Worm (Caenorhabditis elegans) whole organism, late embryonic: ENCODE results near the gene C17H11.6.

Experiments used
- C08G9.2 ChIP-seq: sonication (generic microtip); optimal IDR thresholded peaks from 2 replicates; lab custom pipeline; 2016; ENCODE audit warnings: mild to moderate bottlenecking, missing genetic modification characterization, moderate library complexity, missing compliant biosample characterization
- C38D4.7 ChIP-seq: fragments of 200-800 bp; sonication (Bioruptor generic); optimal IDR thresholded peaks from 2 replicates; lab custom pipeline; 2018; ENCODE audit warnings: mild to moderate bottlenecking, missing genetic modification characterization, moderate library complexity, missing compliant biosample characterization
- K02D7.2 ChIP-seq: sonication (generic microtip); optimal IDR thresholded peaks from 2 replicates; lab custom pipeline; 2017; ENCODE audit warnings: mild to moderate bottlenecking, missing genetic modification characterization, missing compliant biosample characterization
- K09A11.1 ChIP-seq: sonication (generic microtip); optimal IDR thresholded peaks from 2 replicates; lab custom pipeline; 2017; ENCODE audit warnings: antibody characterized with exemption, mild to moderate bottlenecking, missing genetic modification characterization, missing compliant biosample characterization; ENCODE audit not compliant: insufficient read depth
- Y22D7AL.16 ChIP-seq: sonication (generic microtip); optimal IDR thresholded peaks from 2 replicates; lab custom pipeline; 2016; ENCODE audit warnings: missing genetic modification characterization, missing compliant biosample characterization
- ahr-1 ChIP-seq: sonication (generic microtip); optimal IDR thresholded peaks from 2 replicates; lab custom pipeline; 2016; ENCODE audit warnings: missing genetic modification characterization, missing compliant biosample characterization
- ama-1 ChIP-seq: fragments of 150-350 bp; optimal IDR thresholded peaks from 2 replicates; lab custom pipeline; 2014
- ceh-14 ChIP-seq: sonication (generic microtip); optimal IDR thresholded peaks from 2 replicates; lab custom pipeline; 2016; ENCODE audit warnings: missing genotype, missing genetic modification characterization, missing compliant biosample characterization
- ceh-18 ChIP-seq: sonication (generic microtip); optimal IDR thresholded peaks from 2 replicates; lab custom pipeline; 2016; ENCODE audit warnings: missing genetic modification characterization, missing compliant biosample characterization
- ceh-19 ChIP-seq: fragments of 200-800 bp; sonication (Bioruptor generic); optimal IDR thresholded peaks from 2 replicates; lab custom pipeline; 2018; ENCODE audit warnings: mild to moderate bottlenecking, missing genetic modification characterization, missing compliant biosample characterization
- ceh-24 ChIP-seq: sonication (generic microtip); optimal IDR thresholded peaks from 2 replicates; lab custom pipeline; 2016; ENCODE audit warnings: mild to moderate bottlenecking, missing genetic modification characterization, missing compliant biosample characterization
- ceh-30 ChIP-seq: fragments of 150-350 bp; optimal IDR thresholded peaks from 2 replicates; lab custom pipeline; 2014; ENCODE audit warnings: missing biosample characterization, missing genetic modification characterization
- ceh-31 ChIP-seq: sonication (generic microtip); optimal IDR thresholded peaks from 2 replicates; lab custom pipeline; 2016; ENCODE audit warnings: missing genetic modification characterization, missing compliant biosample characterization
- ceh-34 ChIP-seq: sonication (generic microtip); optimal IDR thresholded peaks from 2 replicates; lab custom pipeline; 2016; ENCODE audit warnings: mild to moderate bottlenecking, missing genetic modification characterization, missing compliant biosample characterization
- ceh-48 ChIP-seq: sonication (generic microtip); optimal IDR thresholded peaks from 2 replicates; lab custom pipeline; 2016; ENCODE audit warnings: missing genetic modification characterization, inconsistent platforms, missing compliant biosample characterization
- ceh-6 ChIP-seq: fragments of 200-800 bp; sonication (Bioruptor generic); optimal IDR thresholded peaks from 2 replicates; lab custom pipeline; 2018; ENCODE audit warnings: mild to moderate bottlenecking, missing genetic modification characterization, missing compliant biosample characterization
- ceh-9 ChIP-seq: sonication (generic microtip); optimal IDR thresholded peaks from 2 replicates; lab custom pipeline; 2016; ENCODE audit warnings: mild to moderate bottlenecking, missing genetic modification characterization, inconsistent platforms, missing compliant biosample characterization
- fax-1 ChIP-seq: sonication (generic microtip); optimal IDR thresholded peaks from 2 replicates; lab custom pipeline; 2016; ENCODE audit warnings: missing genotype, missing genetic modification characterization, missing compliant biosample characterization
- fkh-10 ChIP-seq: fragments of 150-350 bp; optimal IDR thresholded peaks from 2 replicates; lab custom pipeline; 2014; ENCODE audit warnings: missing biosample characterization, missing genetic modification reagents, missing genetic modification characterization
- fkh-6 ChIP-seq: sonication (generic microtip); optimal IDR thresholded peaks from 2 replicates; lab custom pipeline; 2016; ENCODE audit warnings: missing genetic modification characterization, missing compliant biosample characterization
- gmeb-2 ChIP-seq: sonication (generic microtip); optimal IDR thresholded peaks from 2 replicates; lab custom pipeline; 2016; ENCODE audit warnings: missing genetic modification characterization, inconsistent platforms, missing compliant biosample characterization
- hlh-13 ChIP-seq: fragments of 200-800 bp; sonication (Bioruptor generic); optimal IDR thresholded peaks from 2 replicates; lab custom pipeline; 2018; ENCODE audit warnings: mild to moderate bottlenecking, missing genetic modification characterization, missing compliant biosample characterization
- hlh-15 ChIP-seq: sonication (generic microtip); optimal IDR thresholded peaks from 2 replicates; lab custom pipeline; 2016; ENCODE audit warnings: missing genetic modification characterization, missing compliant biosample characterization
- hlh-30 ChIP-seq: sonication (generic microtip); optimal IDR thresholded peaks from 2 replicates; lab custom pipeline; 2017; ENCODE audit warnings: antibody characterized with exemption, missing genetic modification characterization, missing compliant biosample characterization; ENCODE audit not compliant: insufficient read depth
- hlh-6 ChIP-seq: sonication (generic microtip); optimal IDR thresholded peaks from 2 replicates; lab custom pipeline; 2016; ENCODE audit warnings: missing genotype, missing genetic modification characterization, missing compliant biosample characterization
- hlh-8 ChIP-seq: sonication (generic microtip); optimal IDR thresholded peaks from 2 replicates; lab custom pipeline; 2016; ENCODE audit warnings: missing genotype, missing genetic modification characterization, missing compliant biosample characterization
- lim-6 ChIP-seq: sonication (generic microtip); optimal IDR thresholded peaks from 2 replicates; lab custom pipeline; 2016; ENCODE audit warnings: missing genetic modification characterization, missing compliant biosample characterization
- lin-11 ChIP-seq: fragments of 200-800 bp; sonication (Bioruptor generic); optimal IDR thresholded peaks from 2 replicates; lab custom pipeline; 2018; ENCODE audit warnings: mild to moderate bottlenecking, missing genetic modification characterization, missing compliant biosample characterization
- madf-2 ChIP-seq: sonication (generic microtip); optimal IDR thresholded peaks from 2 replicates; lab custom pipeline; 2017; ENCODE audit warnings: missing genetic modification characterization, missing compliant biosample characterization
- mec-3 ChIP-seq: sonication (generic microtip); optimal IDR thresholded peaks from 2 replicates; lab custom pipeline; 2016; ENCODE audit warnings: borderline replicate concordance, missing genetic modification characterization, missing compliant biosample characterization
- nhr-11 ChIP-seq: fragments of 150-350 bp; optimal IDR thresholded peaks from 2 replicates; lab custom pipeline; 2014; ENCODE audit warnings: missing biosample characterization, missing genetic modification characterization
- npax-4 ChIP-seq: sonication (generic microtip); optimal IDR thresholded peaks from 2 replicates; lab custom pipeline; 2016; ENCODE audit warnings: missing genetic modification characterization, missing compliant biosample characterization
- odd-2 ChIP-seq: sonication (generic microtip); optimal IDR thresholded peaks from 2 replicates; lab custom pipeline; 2017; ENCODE audit warnings: antibody characterized with exemption, mild to moderate bottlenecking, missing genetic modification characterization, missing compliant biosample characterization
- pat-9 ChIP-seq: fragments of 200-800 bp; sonication (Bioruptor generic); optimal IDR thresholded peaks from 2 replicates; lab custom pipeline; 2018; ENCODE audit warnings: mild to moderate bottlenecking, missing genetic modification characterization, moderate library complexity, missing compliant biosample characterization
- pax-1 ChIP-seq: fragments of 150-350 bp; optimal IDR thresholded peaks from 2 replicates; lab custom pipeline; 2014; ENCODE audit warnings: missing biosample characterization, missing genetic modification characterization
- pha-2 ChIP-seq: sonication (generic microtip); optimal IDR thresholded peaks from 2 replicates; lab custom pipeline; 2017; ENCODE audit warnings: mild to moderate bottlenecking, missing genetic modification characterization, missing compliant biosample characterization
- pha-4 ChIP-seq: fragments of 150-350 bp; optimal IDR thresholded peaks from 2 replicates; lab custom pipeline; 2018; ENCODE audit warnings: missing biosample characterization, missing genetic modification reagents, missing genetic modification characterization
- pros-1 ChIP-seq: fragments of 150-350 bp; optimal IDR thresholded peaks from 2 replicates; lab custom pipeline; 2014; ENCODE audit warnings: missing biosample characterization, missing genetic modification reagents, missing genetic modification characterization
- ref-2 ChIP-seq: sonication (generic microtip); optimal IDR thresholded peaks from 2 replicates; lab custom pipeline; 2016; ENCODE audit warnings: missing genetic modification characterization, missing compliant biosample characterization
- rnt-1 ChIP-seq: sonication (generic microtip); optimal IDR thresholded peaks from 2 replicates; lab custom pipeline; 2016; ENCODE audit warnings: missing genetic modification characterization, missing compliant biosample characterization
- sdc-2 ChIP-seq: sonication (generic microtip); optimal IDR thresholded peaks from 2 replicates; lab custom pipeline; 2016; ENCODE audit warnings: missing genotype, missing genetic modification characterization, missing compliant biosample characterization
- sox-4 ChIP-seq: sonication (generic microtip); optimal IDR thresholded peaks from 2 replicates; lab custom pipeline; 2017; ENCODE audit warnings: mild to moderate bottlenecking, missing genetic modification characterization, inconsistent platforms, missing compliant biosample characterization
- syd-9 ChIP-seq: sonication (generic microtip); optimal IDR thresholded peaks from 2 replicates; lab custom pipeline; 2016; ENCODE audit warnings: mild to moderate bottlenecking, missing genetic modification characterization, moderate library complexity, missing compliant biosample characterization
- tbx-2 ChIP-seq: sonication (generic microtip); optimal IDR thresholded peaks from 2 replicates; lab custom pipeline; 2016; ENCODE audit warnings: missing genetic modification characterization, missing compliant biosample characterization
- ttx-3 ChIP-seq: sonication (generic microtip); optimal IDR thresholded peaks from 2 replicates; lab custom pipeline; 2016; ENCODE audit warnings: missing genetic modification reagents, missing genetic modification characterization, missing compliant biosample characterization
- unc-3 ChIP-seq, 2 experiments: fragments of 200-800 bp in 1 of 2; sonication (Bioruptor generic) in 1 of 2; sonication (generic microtip) in 1 of 2; conservative IDR thresholded peaks in 1 of 2; optimal IDR thresholded peaks in 1 of 2; 2 replicates each; pipeline versions ENCODE4 v1.3.6 to Lab custom; 2016 to 2022; ENCODE audit warnings: missing compliant biosample characterization in 2 of 2, missing genetic modification characterization in 2 of 2, missing genetic modification reagents in 1 of 2
- unc-42 ChIP-seq: sonication (generic microtip); optimal IDR thresholded peaks from 2 replicates; lab custom pipeline; 2016; ENCODE audit warnings: missing genotype, missing genetic modification characterization, missing compliant biosample characterization
- unc-55 ChIP-seq: sonication (generic microtip); optimal IDR thresholded peaks from 2 replicates; lab custom pipeline; 2017; ENCODE audit warnings: missing biosample characterization, missing genetic modification reagents, missing genetic modification characterization
- unc-86 ChIP-seq: sonication (generic microtip); optimal IDR thresholded peaks from 2 replicates; lab custom pipeline; 2016; ENCODE audit warnings: missing genetic modification characterization, missing compliant biosample characterization
- zip-5 ChIP-seq: sonication (generic microtip); optimal IDR thresholded peaks from 2 replicates; lab custom pipeline; 2016; ENCODE audit warnings: missing genetic modification characterization, missing compliant biosample characterization
- ztf-16 ChIP-seq: sonication (generic microtip); optimal IDR thresholded peaks from 2 replicates; lab custom pipeline; 2017; ENCODE audit warnings: missing genetic modification characterization, missing compliant biosample characterization

C17H11.6 gene

DNA sequence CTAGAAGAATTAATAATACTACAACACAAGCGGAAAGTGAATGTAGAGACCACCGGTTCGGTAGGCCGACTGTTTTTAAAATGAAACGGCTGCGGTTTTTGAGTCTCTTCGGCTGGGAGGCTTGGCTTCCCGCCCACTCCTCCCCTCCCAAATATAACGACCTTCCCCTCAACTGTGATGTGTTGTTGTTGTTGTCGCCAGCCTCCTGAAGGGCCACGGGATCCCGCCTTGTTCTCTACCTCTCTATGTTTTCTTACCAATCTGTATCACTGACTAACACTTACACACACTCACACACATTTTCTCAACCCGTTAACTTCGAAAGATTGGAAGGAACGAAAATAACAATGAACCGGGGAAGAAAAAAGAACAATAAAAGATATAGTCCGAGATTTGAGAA is 30.0 kb upstream of the C17H11.6 start:
- no peak for TF ChIP-seq ceh-31 (tag; lab: Kevin White, UChicago)
- TF ChIP-seq unc-55 (GFP tag; lab: Kevin White, UChicago) = no peak
- no peak for TF ChIP-seq fkh-10 (GFP tag; lab: Kevin White, UChicago)
- TF ChIP-seq pat-9 (tag; lab: Kevin White, UChicago) = no peak
- TF ChIP-seq ceh-14 (tag; lab: Kevin White, UChicago) = no peak

DNA sequence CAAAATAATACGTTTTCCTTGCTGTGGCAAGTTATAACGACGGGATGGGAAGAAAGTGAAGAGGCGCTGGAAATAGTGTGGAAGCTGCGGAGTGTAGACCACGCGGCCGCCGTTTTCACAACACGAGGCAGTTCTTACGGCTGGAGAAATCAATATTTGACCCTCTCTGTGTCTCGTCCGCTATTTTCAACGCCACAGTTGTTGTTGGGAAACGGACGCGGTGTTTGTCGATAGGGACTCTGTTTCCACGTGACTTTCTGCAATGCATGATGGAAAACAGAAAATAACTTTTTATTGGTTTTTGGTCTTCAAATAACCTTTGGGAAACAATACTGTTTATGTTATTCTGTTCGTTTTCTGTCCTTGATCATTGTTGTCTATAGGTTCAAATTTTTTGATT is 28.3 kb upstream of the C17H11.6 start, which contains the start of gene K02A6.3:
Gene K02A6.3 (minus strand): TSS at position 74 of the 400 bp plus-strand sequence.
- TF ChIP-seq ceh-30 (tag; lab: Kevin White, UChicago) = peak; percentile 10
- no peak for TF ChIP-seq pax-1
- TF ChIP-seq pros-1 (tag; lab: Kevin White, UChicago) = no peak
- peak; percentile 9 for TF ChIP-seq sdc-2 (tag; lab: Kevin White, UChicago)
- no peak for TF ChIP-seq pha-2
- TF ChIP-seq lin-11 (tag; lab: Kevin White, UChicago) = no peak
- peak; percentile 69 for TF ChIP-seq rnt-1 (tag; lab: Kevin White, UChicago)
- TF ChIP-seq fax-1 = no peak
- no peak for TF ChIP-seq odd-2 (tag; lab: Kevin White, UChicago)
- TF ChIP-seq sox-4 (tag; lab: Kevin White, UChicago) = no peak
- TF ChIP-seq fkh-10 (GFP tag; lab: Kevin White, UChicago) = no peak
- no peak for TF ChIP-seq ceh-34 (tag; lab: Kevin White, UChicago)
- no peak for TF ChIP-seq npax-4 (tag; lab: Kevin White, UChicago)
- TF ChIP-seq lim-6 (tag; lab: Kevin White, UChicago) = no peak
- TF ChIP-seq ceh-18 (tag; lab: Kevin White, UChicago) = peak; percentile 86
- TF ChIP-seq ref-2 (tag; lab: Kevin White, UChicago) = no peak
- TF ChIP-seq Y22D7AL.16 (tag; lab: Kevin White, UChicago) = no peak
- no peak for TF ChIP-seq unc-86 (tag; lab: Kevin White, UChicago)
- TF ChIP-seq ceh-31 (tag; lab: Kevin White, UChicago) = peak; percentile 36
- peak; percentile 9 for TF ChIP-seq hlh-8 (tag; lab: Kevin White, UChicago)
- TF ChIP-seq K09A11.1 (tag; lab: Kevin White, UChicago) = no peak
- TF ChIP-seq ttx-3 (tag; lab: Kevin White, UChicago) = no peak
- no peak for TF ChIP-seq hlh-6 (tag; lab: Kevin White, UChicago)
- peak; percentile 82 for TF ChIP-seq ceh-48 (tag; lab: Kevin White, UChicago)
- no peak for TF ChIP-seq C08G9.2 (tag; lab: Kevin White, UChicago)
- no peak for TF ChIP-seq ceh-14 (tag; lab: Kevin White, UChicago)
- TF ChIP-seq K02D7.2 (tag; lab: Kevin White, UChicago) = no peak
- no peak for TF ChIP-seq fkh-6
- TF ChIP-seq pha-4 (tag; lab: Kevin White, UChicago) = no peak
- TF ChIP-seq zip-5 (tag; lab: Kevin White, UChicago) = no peak
- no peak for TF ChIP-seq C38D4.7 (GFP tag; lab: Kevin White, UChicago)
- peak; percentile 33 for TF ChIP-seq syd-9 (tag; lab: Kevin White, UChicago)
- no peak for TF ChIP-seq gmeb-2 (tag; lab: Kevin White, UChicago)
- no peak for TF ChIP-seq ztf-16 (tag; lab: Kevin White, UChicago)
- TF ChIP-seq hlh-13 = no peak
- peak; percentile 72 for TF ChIP-seq unc-55 (GFP tag; lab: Kevin White, UChicago)
- no peak for TF ChIP-seq madf-2 (tag; lab: Kevin White, UChicago)
- TF ChIP-seq unc-42 (tag; lab: Kevin White, UChicago) = peak; percentile 60
- TF ChIP-seq ceh-9 (tag; lab: Kevin White, UChicago) = no peak
- peak; percentile 49 for TF ChIP-seq tbx-2 (tag; lab: Kevin White, UChicago)
- no peak for TF ChIP-seq unc-3 (GFP tag; conservative IDR thresholded peaks at IDR 0.05; lab: Robert Waterston, UW)
- TF ChIP-seq unc-3 (tag; optimal IDR thresholded peaks at IDR 0.05; lab: Kevin White, UChicago) = no peak
- peak; percentile 94 for TF ChIP-seq hlh-30 (tag; lab: Kevin White, UChicago)
- no peak for TF ChIP-seq ceh-19 (GFP tag; lab: Kevin White, UChicago)
- TF ChIP-seq ceh-6 = no peak
- TF ChIP-seq ama-1 (lab: Kevin White, UChicago) = no peak
- no peak for TF ChIP-seq ceh-24
- no peak for TF ChIP-seq hlh-15 (tag; lab: Kevin White, UChicago)
- TF ChIP-seq nhr-11 (tag; lab: Kevin White, UChicago) = no peak
- no peak for TF ChIP-seq mec-3 (tag; lab: Kevin White, UChicago)
- no peak for TF ChIP-seq ahr-1 (tag; lab: Kevin White, UChicago)
